Worm (Caenorhabditis elegans): ENCODE results near the gene H41C03.1.

DNA sequence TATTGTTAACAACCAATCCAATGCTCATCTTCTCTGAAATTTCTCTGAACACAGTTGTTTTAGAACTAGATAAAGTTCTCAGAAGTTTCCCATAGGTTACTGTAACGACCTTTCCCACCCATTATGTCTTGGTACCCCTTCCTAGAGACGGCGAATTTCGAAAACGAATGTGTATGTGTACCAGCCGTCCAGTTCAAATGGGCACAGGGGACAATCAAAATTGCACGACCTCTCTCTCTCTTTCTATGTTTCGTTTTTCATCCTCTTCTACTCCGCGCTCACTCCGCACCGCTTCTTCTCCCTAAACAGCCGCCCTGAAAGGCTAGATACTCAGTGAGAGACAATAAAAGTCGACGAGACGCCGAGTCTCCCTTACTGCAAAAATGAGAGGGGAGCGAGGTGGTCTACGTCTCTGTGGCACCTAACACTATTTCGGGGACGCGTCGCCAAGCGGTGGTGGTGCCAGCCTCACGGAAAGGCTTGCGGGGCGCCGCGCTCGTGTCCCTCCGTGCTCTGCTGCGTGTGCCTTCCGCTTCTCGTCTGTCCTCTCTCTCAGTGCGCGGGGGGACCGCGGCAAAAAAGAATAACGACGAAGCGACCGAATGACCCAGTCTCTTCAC, 47.3 kb downstream of the H41C03.1 start:
- TF ChIP-seq nhr-12 (tag; optimal IDR thresholded peaks at IDR 0.05) (no peak), snu-23 (GFP tag; optimal IDR thresholded peaks at IDR 0.05) (no peak), aha-1 (tag; optimal IDR thresholded peaks at IDR 0.05) (no peak), mab-9 (GFP tag; IDR thresholded peaks at IDR 0.05) (no peak), elt-3 (tag; optimal IDR thresholded peaks at IDR 0.05) (no peak), unc-98 (GFP tag; IDR thresholded peaks at IDR 0.05) (no peak), lin-35 (GFP tag; optimal IDR thresholded peaks at IDR 0.05) (no peak), ama-1 (optimal IDR thresholded peaks at IDR 0.05) (no peak), fkh-10 (GFP tag; optimal IDR thresholded peaks at IDR 0.05) (no peak), tbx-2 (tag; optimal IDR thresholded peaks at IDR 0.05) (no peak)
